Worm (Caenorhabditis elegans): Measurements from ENCODE around the gene eral-1.

Gene eral-1

DNA sequence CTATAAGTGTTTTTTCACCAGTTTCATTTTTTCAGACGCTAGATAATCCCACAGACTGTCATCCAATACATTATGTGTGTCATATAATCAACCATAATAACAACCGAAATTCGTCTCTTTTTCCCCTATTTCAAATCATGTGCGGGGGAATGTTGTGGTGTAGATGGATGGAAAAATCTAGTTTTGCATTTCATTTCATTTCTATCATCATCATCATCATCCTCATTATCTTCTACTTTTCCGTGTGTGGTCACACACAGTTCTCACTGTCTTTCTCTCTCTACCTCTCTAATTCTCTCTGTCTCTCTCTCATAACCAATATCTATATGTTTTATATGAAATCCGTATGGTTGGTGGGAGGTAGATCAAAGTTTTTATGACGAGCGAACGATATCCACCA is 16.2 kb downstream of the eral-1 start:
- TF ChIP-seq nfya-1 (tag; optimal IDR thresholded peaks at IDR 0.05): peak; percentile 20
- TF ChIP-seq ceh-18 (tag; optimal IDR thresholded peaks at IDR 0.05): no peak
- no peak for TF ChIP-seq ceh-22 (tag; optimal IDR thresholded peaks at IDR 0.05)
- TF ChIP-seq hlh-8 (tag; optimal IDR thresholded peaks at IDR 0.05): no peak
- TF ChIP-seq ref-2 (tag; optimal IDR thresholded peaks at IDR 0.05): no peak
- peak; percentile 7 for TF ChIP-seq ceh-31 (tag; optimal IDR thresholded peaks at IDR 0.05)

DNA sequence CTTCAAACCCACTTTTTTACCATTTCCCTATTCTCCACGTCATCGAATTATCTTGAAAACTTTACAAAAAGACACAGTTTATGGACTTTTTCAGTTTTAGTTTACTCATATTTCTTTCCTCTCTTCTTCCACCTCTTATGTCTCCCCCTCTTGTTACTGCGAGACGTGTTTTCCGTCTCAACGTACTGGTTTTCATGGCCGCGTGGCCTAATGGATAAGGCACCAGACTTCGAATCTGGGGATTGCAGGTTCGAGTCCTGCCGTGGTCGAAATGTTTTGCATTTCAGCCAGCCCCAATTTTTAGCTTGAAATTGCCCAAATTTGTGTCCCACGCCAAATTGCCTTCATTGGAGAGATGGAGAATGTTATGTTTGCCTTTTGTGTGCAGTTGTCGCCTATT is 23.5 kb downstream of the eral-1 start:
- TF ChIP-seq ceh-24 (tag; optimal IDR thresholded peaks at IDR 0.05) (peak; percentile 58), ztf-16 (tag; optimal IDR thresholded peaks at IDR 0.05) (peak; percentile 68), ceh-30 (tag; optimal IDR thresholded peaks at IDR 0.05) (no peak), elt-2 (tag; optimal IDR thresholded peaks at IDR 0.05) (peak; percentile 91), elt-4 (tag; optimal IDR thresholded peaks at IDR 0.05) (no peak), ets-4 (tag; optimal IDR thresholded peaks at IDR 0.05) (no peak), unc-42 (tag; optimal IDR thresholded peaks at IDR 0.05) (peak; percentile 38), pros-1 (tag; optimal IDR thresholded peaks at IDR 0.05) (no peak), ceh-18 (tag; optimal IDR thresholded peaks at IDR 0.05) (peak; percentile 70), K09A11.1 (tag; optimal IDR thresholded peaks at IDR 0.05; ENCODE audit: insufficient read depth) (peak; percentile 83), ceh-9 (tag; optimal IDR thresholded peaks at IDR 0.05) (peak; percentile 74), pqm-1 (tag; optimal IDR thresholded peaks at IDR 0.05) (no peak), lin-11 (tag; optimal IDR thresholded peaks at IDR 0.05) (peak; percentile 75), Y22D7AL.16 (tag; optimal IDR thresholded peaks at IDR 0.05) (peak; percentile 81), ceh-45 (GFP tag; IDR thresholded peaks at IDR 0.05) (peak; percentile 83), nhr-11 (tag; optimal IDR thresholded peaks at IDR 0.05) (no peak), gmeb-2 (tag; optimal IDR thresholded peaks at IDR 0.05) (peak; percentile 81), syd-9 (tag; optimal IDR thresholded peaks at IDR 0.05) (peak; percentile 86), hlh-30 (tag; optimal IDR thresholded peaks at IDR 0.05; ENCODE audit: insufficient read depth) (peak; percentile 39), unc-3 (GFP tag; conservative IDR thresholded peaks at IDR 0.05) (peak; percentile 80), unc-3 (tag; optimal IDR thresholded peaks at IDR 0.05) (peak; percentile 63), ceh-2 (tag; optimal IDR thresholded peaks at IDR 0.05) (peak; percentile 60), hlh-8 (tag; optimal IDR thresholded peaks at IDR 0.05) (peak; percentile 49), npax-4 (tag; optimal IDR thresholded peaks at IDR 0.05) (peak; percentile 79), ceh-34 (tag; optimal IDR thresholded peaks at IDR 0.05) (peak; percentile 80), mec-3 (tag; optimal IDR thresholded peaks at IDR 0.05; ENCODE audit: borderline replicate concordance) (peak; percentile 10), madf-2 (tag; optimal IDR thresholded peaks at IDR 0.05) (peak; percentile 76), ref-2 (tag; optimal IDR thresholded peaks at IDR 0.05) (peak; percentile 85), ceh-22 (tag; optimal IDR thresholded peaks at IDR 0.05) (no peak), C08G9.2 (tag; optimal IDR thresholded peaks at IDR 0.05) (peak; percentile 72), C38D4.7 (GFP tag; optimal IDR thresholded peaks at IDR 0.05) (peak; percentile 84), dve-1 (tag; optimal IDR thresholded peaks at IDR 0.05) (peak; percentile 83), pha-2 (tag; optimal IDR thresholded peaks at IDR 0.05) (peak; percentile 75), unc-86 (tag; optimal IDR thresholded peaks at IDR 0.05) (peak; percentile 88), hlh-15 (tag; optimal IDR thresholded peaks at IDR 0.05) (peak; percentile 77), dmd-4 (tag; optimal IDR thresholded peaks at IDR 0.05; ENCODE audit: borderline replicate concordance) (peak; percentile 42), sox-4 (tag; optimal IDR thresholded peaks at IDR 0.05) (peak; percentile 89), ceh-14 (tag; optimal IDR thresholded peaks at IDR 0.05) (peak; percentile 16), lim-6 (tag; optimal IDR thresholded peaks at IDR 0.05) (peak; percentile 16), pat-9 (tag; optimal IDR thresholded peaks at IDR 0.05) (peak; percentile 84), che-1 (tag; optimal IDR thresholded peaks at IDR 0.05) (peak; percentile 89), pha-4 (tag; optimal IDR thresholded peaks at IDR 0.05) (no peak), T23F11.4 (GFP tag; optimal IDR thresholded peaks at IDR 0.05) (peak; percentile 80), odd-2 (tag; optimal IDR thresholded peaks at IDR 0.05) (no peak), zip-5 (tag; optimal IDR thresholded peaks at IDR 0.05) (peak; percentile 65), ama-1 (optimal IDR thresholded peaks at IDR 0.05) (no peak), fkh-10 (GFP tag; optimal IDR thresholded peaks at IDR 0.05) (no peak), tbx-2 (tag; optimal IDR thresholded peaks at IDR 0.05) (peak; percentile 67), nfya-1 (tag; optimal IDR thresholded peaks at IDR 0.05) (peak; percentile 53), fkh-6 (tag; optimal IDR thresholded peaks at IDR 0.05) (peak; percentile 88)

All from whole organism, late embryonic.